Worm (Caenorhabditis elegans): Measurements from ENCODE around the gene gly-6.

gly-6 gene

DNA sequence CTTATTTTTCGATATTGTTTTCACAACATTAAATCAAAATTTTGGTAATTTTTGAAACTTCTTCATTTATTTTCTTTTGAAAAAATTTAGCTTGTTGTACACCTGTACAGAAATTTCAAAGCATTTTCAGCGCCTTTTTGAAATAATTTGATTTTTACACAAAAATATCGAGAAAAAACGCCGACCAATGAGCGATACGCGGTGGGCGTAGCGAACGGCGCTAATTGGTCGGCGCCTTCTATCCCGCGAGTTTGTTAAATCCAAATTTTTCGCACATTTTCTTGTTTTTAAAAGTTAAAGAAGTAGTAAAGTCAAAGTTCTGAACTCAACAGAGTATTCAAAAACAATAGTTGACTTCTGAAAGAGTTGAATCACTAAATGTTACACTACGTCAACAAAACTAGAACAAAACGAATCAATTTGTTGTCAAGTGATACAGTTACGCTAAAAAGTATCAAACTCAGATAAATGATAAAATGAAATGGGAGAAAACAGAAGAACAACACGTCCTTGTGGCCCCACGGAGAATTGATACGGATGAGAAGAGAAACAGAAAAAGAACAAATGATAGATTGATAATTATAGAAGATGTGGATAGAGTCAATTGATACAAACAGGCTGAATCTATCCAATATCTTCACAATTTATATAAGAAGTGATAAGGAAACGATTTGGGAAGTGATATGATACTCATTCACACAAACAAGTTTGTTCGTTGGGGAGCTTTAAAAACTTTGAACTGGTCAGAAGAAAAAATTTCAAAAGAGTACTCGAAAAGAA lies 2.6 kb downstream of the gly-6 start:
- TF ChIP-seq unc-62 (GFP tag; optimal IDR thresholded peaks at IDR 0.05), result no peak

DNA sequence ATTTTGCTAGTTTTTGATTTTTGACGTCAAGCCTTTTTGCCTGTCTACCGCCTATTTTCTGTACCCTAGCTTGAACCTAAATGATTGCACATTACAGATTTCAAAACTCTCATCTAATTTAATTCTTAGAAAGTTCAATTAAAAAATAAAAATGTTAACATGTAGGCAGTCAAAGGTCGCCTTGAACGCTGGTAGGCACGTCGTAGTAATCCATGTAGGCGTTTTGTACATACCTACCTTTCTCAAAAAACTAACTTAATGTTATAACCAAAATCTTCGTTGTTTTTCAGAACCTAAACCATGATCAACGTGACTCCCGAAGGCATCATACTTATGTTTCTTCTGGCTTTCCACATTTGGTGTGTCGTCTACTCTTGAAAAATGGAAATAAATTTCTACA lies 7.2 kb downstream of the gly-6 start, which contains the start of gene H38K22.9:
TSS of gene H38K22.9 (plus strand) at position 301 of the 400 bp plus-strand sequence.
- TF ChIP-seq unc-62 (GFP tag; optimal IDR thresholded peaks at IDR 0.05), result no peak

DNA sequence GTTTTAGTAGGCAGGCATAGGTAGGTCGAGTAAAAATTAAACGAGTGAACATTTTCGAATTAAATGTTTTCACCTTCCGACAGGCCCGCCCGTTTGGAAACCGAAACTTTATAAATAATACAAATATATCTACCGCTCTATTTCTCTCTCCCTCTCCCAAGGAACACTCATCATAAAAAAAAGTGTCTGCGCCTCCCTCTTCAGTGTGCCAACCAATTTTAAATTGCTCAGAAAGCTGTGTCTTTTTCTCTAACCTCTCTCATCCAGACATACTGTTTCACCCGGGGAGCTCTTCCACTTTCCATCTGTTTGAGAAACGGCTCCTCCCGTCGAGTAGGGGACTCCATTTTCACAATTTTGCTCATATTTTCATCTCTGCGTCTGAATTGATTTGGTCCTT lies 7.9 kb downstream of the gly-6 start:
- TF ChIP-seq unc-62 (GFP tag; optimal IDR thresholded peaks at IDR 0.05), result no peak

DNA sequence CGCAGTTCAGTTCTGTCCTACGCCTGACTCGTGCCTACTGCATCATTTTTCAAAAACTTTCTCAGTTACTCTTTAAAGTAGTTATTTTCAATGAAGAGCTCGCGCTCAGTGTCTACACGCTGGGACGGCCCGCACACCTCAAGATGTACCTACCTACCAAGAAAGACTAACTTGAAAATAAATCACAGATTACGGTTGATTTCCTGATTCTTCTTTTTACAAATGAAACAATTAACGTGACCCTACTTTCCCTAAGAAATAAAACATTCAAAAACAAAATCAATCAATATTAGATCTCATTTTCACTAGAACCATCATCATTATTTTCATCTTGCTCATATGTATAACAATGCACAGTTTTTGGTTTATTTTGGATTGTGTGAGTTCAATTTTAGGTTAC lies 9.6 kb downstream of the gly-6 start, which contains the start of gene H38K22.7:
TSS of gene H38K22.7 (plus strand) at position 301 of the 400 bp plus-strand sequence.
- TF ChIP-seq unc-62 (GFP tag; optimal IDR thresholded peaks at IDR 0.05), result no peak

DNA sequence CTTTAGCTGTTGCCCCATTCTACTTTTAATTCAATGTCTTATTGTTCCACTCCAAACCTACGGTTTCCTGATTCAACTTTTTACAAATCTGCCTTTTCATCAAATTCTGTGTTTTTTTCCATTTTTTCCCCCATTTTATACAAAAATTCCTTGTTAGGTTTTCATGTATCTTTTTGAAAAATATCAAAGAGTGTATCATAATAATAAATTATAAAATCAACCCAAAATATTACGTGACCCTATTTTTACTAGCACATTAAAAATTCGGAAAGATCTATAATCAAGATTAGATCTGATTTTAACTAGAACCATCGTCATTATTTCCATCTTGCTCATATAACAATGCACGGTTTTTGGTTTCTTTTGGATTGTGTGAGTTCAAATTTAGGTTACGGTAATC lies 10.9 kb downstream of the gly-6 start, which contains the start of gene H38K22.6:
TSS of gene H38K22.6 (plus strand) at position 301 of the 400 bp plus-strand sequence.
- TF ChIP-seq unc-62 (GFP tag; optimal IDR thresholded peaks at IDR 0.05), result no peak

DNA sequence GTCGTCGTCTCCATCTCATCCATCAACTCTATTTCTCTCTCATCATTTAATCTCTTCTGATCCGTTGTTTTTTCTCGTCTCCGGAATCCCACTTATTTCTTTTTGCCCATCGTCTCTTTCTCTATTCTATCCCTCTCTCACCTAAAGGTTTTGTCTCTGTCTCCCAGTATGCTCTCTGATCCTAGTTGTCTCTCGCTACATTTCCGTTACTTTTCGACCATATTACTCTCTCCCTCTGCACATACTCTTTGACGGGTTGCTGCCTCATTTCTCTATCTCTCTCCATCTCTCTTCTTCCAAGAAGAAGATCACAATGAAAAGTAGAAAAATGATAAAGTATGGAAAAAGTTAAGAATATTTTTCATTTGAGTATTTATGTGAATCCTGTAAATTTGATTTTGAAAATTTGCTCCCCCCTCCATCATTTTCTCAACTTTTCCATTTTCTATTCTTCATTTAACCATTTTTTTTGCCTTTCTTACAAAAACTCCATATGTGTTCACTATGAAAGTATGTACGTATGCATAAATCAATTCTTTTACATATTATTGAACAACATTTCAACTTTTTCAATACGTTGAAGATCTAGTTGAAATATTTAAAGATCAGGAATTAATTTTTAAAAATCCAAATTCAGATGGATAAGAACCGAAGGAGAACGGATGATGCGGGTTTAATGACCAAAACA lies 13.8 kb downstream of the gly-6 start, which contains the start of gene tag-131:
TSS of gene tag-131 (plus strand) at position 638 of the 688 bp plus-strand sequence.
- no peak for TF ChIP-seq unc-62 (GFP tag; optimal IDR thresholded peaks at IDR 0.05)

DNA sequence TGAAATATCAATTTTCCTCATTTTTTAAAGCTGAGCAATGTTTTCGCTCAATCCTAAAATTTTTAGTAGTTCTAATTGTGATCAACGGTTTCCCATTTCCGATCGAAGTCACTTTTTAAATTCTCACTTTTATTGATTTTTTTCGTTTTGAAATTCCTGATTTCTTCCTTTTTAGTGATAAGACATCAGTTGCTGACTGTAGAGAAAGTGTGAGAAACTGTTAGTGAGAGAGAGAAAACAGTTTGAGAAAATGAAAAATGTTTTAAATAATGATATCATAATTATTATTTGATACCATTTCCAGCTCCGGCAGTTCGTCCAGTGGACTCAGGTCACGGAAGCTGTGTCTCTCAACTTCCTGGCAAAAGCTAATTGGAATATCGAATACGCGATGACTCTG lies 16.5 kb downstream of the gly-6 start:
- TF ChIP-seq unc-62 (GFP tag; optimal IDR thresholded peaks at IDR 0.05), result no peak

- no peak for TF ChIP-seq unc-62 (GFP tag; optimal IDR thresholded peaks at IDR 0.05)
Observed at ce11 chrIII:4313061-4313962, 17.7 kb downstream of the gly-6 start, which contains the start of the genes evl-14 and dcn-1. Gene evl-14 (minus strand): TSS chrIII:4313128. Gene dcn-1 (plus strand): TSS chrIII:4313912.

- TF ChIP-seq unc-62 (GFP tag; optimal IDR thresholded peaks at IDR 0.05), result no peak
Observed at ce11 chrIII:4309303-4309702, 21.7 kb downstream of the gly-6 start.

ce11 chrIII:4302780-4303179 lies 28.2 kb downstream of the gly-6 start:
- TF ChIP-seq unc-62 (GFP tag; optimal IDR thresholded peaks at IDR 0.05), result no peak

- no peak for TF ChIP-seq unc-62 (GFP tag; optimal IDR thresholded peaks at IDR 0.05)
Observed at ce11 chrIII:4302293-4302692, 28.7 kb downstream of the gly-6 start, which contains the start of gene R10E4.9. Gene R10E4.9 (minus strand): TSS chrIII:4302393.

ce11 chrIII:4300989-4301498 lies 30.0 kb downstream of the gly-6 start, which contains the start of gene R10E4.11:
Gene R10E4.11 (minus strand): TSS chrIII:4301039.
- no peak for TF ChIP-seq unc-62 (GFP tag; optimal IDR thresholded peaks at IDR 0.05)

DNA sequence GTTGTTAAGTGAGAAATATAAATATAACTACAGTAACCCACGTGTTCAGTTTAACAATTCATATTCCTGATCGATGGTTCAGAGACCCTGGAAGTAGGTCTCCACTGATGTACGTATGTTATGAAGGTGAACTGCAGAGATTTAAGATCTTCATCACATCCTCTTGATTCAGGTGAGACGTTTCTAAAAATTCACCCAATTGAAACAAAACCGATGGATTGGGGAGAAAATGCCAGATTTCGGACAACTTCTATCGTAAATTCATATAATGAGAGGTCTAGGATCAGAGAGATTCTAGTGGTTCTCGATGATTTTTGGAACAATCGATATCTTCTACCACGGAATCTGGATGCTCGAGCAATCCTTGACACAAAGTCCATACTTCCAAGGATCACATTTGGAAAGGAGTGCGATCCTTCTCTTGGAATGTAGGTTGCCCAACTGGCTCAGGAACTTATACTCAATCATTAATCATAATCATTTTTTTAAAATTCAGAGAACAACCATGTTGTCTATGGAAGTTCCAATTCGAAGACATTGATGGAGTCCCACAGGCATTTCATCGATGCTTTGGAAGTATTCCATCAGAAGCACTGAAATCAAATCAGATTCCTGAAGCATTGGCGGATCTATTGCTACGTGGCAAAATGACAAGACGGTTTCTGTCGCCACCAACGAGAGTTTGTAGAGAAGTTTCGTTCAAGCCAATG lies 36.7 kb downstream of the gly-6 start, which contains the start of the genes nth-1 and R10E4.7:
TSS of gene nth-1 (minus strand) at position 101 of the 710 bp plus-strand sequence.
TSS of gene R10E4.7 (plus strand) at position 660 of the 710 bp plus-strand sequence.
- TF ChIP-seq unc-62 (GFP tag; optimal IDR thresholded peaks at IDR 0.05), result no peak

DNA sequence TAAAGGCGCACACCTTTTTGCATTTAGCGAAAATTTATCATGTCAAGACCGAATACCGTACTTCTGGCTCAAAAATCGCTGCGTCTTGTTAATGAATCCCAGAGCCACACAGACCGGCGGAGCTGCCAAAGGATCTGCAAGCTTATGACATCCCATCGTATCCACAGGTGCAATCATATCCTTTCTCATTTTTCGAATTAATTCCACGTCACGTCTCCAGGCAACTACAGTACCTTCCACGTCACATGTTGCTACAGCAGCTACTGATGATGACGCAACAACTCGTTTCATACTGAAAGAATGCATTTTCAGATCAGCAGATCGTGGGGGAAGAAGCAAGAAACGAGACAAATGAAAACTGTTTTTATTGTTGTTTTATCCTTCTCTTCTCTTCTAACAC lies 37.9 kb downstream of the gly-6 start, which contains the start of gene R10E4.6:
TSS of gene R10E4.6 (plus strand) at position 301 of the 400 bp plus-strand sequence.
- no peak for TF ChIP-seq unc-62 (GFP tag; optimal IDR thresholded peaks at IDR 0.05)
